Worm (Caenorhabditis elegans): ENCODE measurements around the gene W05H9.2.

Gene W05H9.2

DNA sequence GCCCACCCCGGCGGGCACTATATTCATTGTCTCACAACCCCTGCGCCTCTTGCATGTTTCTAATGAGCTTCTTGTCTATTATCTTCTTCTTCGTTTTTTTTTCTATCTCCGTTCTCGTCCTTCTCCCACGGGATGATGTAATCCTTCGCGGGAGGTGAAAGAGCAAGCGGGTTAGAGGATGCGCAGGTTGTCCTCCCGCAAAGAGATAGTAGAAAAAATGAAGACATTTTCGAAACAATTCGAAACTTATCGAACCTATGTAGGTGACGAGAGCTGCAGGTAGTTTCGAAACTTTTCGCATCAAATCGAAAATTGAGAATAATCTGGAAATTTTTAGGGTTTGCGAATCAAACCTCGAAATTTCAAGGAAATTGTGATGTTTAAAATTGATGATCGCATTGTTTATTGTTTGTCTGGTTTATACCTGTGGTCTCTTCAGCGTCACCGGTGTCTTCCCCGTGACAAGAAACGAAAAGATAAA lies 16.5 kb upstream of the W05H9.2 start (continued):
- TF ChIP-seq pag-3 (tag; optimal IDR thresholded peaks at IDR 0.05; ENCODE audit: borderline replicate concordance, insufficient read depth): peak; percentile 33
- peak; percentile 18 for TF ChIP-seq zip-4 (GFP tag; optimal IDR thresholded peaks at IDR 0.05)
- TF ChIP-seq ceh-82 (tag; optimal IDR thresholded peaks at IDR 0.05): peak; percentile 47 to 54 (median 49)
- TF ChIP-seq unc-130 (tag; optimal IDR thresholded peaks at IDR 0.05): peak; percentile 58
- TF ChIP-seq skn-1 (tag; optimal IDR thresholded peaks at IDR 0.05): peak; percentile 33
- TF ChIP-seq xbp-1 (tag; optimal IDR thresholded peaks at IDR 0.05): peak; percentile 54

DNA sequence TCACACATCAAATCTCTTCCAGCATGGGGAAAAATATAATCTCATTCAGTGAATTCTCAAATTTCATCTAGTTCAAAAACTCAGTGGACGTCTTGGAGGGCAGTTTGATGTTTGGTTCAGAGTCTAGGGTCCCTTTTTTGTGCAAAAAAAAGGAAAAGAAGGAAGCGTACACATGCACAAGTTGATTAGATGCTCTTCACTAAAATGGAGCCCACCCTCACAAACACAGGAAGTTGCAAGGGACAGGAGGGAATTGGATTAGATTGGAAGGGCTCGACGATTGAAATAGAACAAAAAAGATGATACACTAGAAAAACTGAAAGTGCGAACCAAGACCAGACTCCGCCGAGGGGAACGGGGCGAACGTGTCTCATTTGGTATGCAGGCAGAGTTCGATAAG lies 16.0 kb upstream of the W05H9.2 start:
- TF ChIP-seq swsn-7 (tag; optimal IDR thresholded peaks at IDR 0.05): no peak
- TF ChIP-seq irx-1 (tag; optimal IDR thresholded peaks at IDR 0.05): no peak
- TF ChIP-seq nhr-84 (tag; optimal IDR thresholded peaks at IDR 0.05): no peak
- no peak for TF ChIP-seq mab-9 (GFP tag; IDR thresholded peaks at IDR 0.05)
- peak; percentile 91 for TF ChIP-seq fkh-10 (GFP tag; optimal IDR thresholded peaks at IDR 0.05)
- no peak for TF ChIP-seq sptf-1 (tag; optimal IDR thresholded peaks at IDR 0.05)
- TF ChIP-seq lsy-2 (tag; optimal IDR thresholded peaks at IDR 0.05): no peak
- no peak for TF ChIP-seq efl-1 (optimal IDR thresholded peaks at IDR 0.05)
- TF ChIP-seq efl-1 (GFP tag; optimal IDR thresholded peaks at IDR 0.05 in 1 of 2): peak in 1 of 2 experiments; percentile 92
- peak; percentile 88 for TF ChIP-seq lin-14 (GFP tag; optimal IDR thresholded peaks at IDR 0.05)
- TF ChIP-seq nhr-77 (tag; optimal IDR thresholded peaks at IDR 0.05): no peak
- TF ChIP-seq tlp-1 (tag; optimal IDR thresholded peaks at IDR 0.05): no peak
- TF ChIP-seq ceh-82 (tag; optimal IDR thresholded peaks at IDR 0.05): no peak
- no peak for TF ChIP-seq nhr-19 (GFP tag; conservative IDR thresholded peaks at IDR 0.05)
- TF ChIP-seq ces-1 (GFP tag; optimal IDR thresholded peaks at IDR 0.05): peak; percentile 72
- no peak for TF ChIP-seq dsc-1 (tag; optimal IDR thresholded peaks at IDR 0.05)
- no peak for TF ChIP-seq zip-4 (GFP tag; optimal IDR thresholded peaks at IDR 0.05)

DNA sequence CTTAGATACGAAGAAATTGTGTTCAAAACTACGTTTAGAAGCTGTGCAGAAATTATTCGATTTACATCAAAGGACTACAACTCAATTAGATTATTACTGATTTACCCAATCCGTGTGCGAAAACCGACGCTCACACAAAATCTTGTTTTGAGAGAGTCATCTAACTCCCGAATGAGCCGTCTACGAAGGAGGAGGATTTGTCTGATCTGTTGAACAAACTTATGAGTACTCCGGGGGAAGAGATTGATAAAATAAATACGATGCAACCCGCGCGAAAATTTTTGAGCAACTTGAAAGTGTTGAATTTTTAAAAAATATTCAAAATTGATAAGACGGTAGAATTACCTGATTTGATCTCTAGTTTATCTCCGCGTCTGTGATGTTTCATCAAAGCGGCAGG lies 15.5 kb upstream of the W05H9.2 start:
- no peak for TF ChIP-seq dpl-1 (GFP tag; optimal IDR thresholded peaks at IDR 0.05)
- TF ChIP-seq dsc-1 (tag; optimal IDR thresholded peaks at IDR 0.05): peak; percentile 26
- peak; percentile 3 for TF ChIP-seq nhr-47 (tag; optimal IDR thresholded peaks at IDR 0.05)
- no peak for TF ChIP-seq swsn-7 (tag; optimal IDR thresholded peaks at IDR 0.05)
- TF ChIP-seq fkh-8 (tag; optimal IDR thresholded peaks at IDR 0.05): no peak
- no peak for TF ChIP-seq C34B4.2 (tag; optimal IDR thresholded peaks at IDR 0.05)
- no peak for TF ChIP-seq ztf-11 (tag; optimal IDR thresholded peaks at IDR 0.05)
- peak; percentile 3 for TF ChIP-seq rnt-1 (tag; optimal IDR thresholded peaks at IDR 0.05)
- peak; percentile 20 for TF ChIP-seq nhr-85 (tag)

DNA sequence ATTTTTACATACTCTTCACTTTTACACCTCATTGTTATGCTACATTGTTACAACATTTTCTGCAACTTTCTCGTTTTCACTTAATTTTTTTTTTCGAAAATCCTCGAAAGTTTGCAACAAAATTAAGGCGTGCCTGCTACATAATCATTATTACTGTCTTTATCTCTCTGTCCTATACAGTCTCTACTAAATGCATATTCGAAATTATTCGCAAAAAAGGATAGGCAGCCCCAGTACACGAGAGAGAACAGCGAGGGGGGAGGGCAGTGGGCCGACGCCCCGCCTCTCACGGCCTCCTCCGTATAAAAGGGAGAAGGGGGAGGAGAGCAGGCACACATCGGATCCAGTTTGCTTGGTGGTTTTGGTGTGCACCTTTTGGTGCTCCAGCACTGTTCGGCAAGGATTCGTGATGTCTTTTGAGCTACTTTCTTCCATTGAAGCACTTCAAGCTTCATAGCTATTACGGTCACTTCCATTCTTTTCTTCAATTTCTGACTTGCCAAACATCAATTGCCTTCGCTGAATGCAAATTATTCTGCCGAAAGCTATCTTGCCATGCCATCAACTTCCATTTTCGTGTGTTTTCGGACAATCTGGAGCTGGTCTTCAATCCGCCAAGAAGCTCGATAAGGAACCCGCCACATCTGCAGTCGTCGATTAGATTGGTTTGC lies 14.8 kb upstream of the W05H9.2 start:
- TF ChIP-seq unc-130 (tag; optimal IDR thresholded peaks at IDR 0.05) (peak; percentile 14), rnt-1 (tag; optimal IDR thresholded peaks at IDR 0.05) (peak; percentile 68), ztf-4 (tag; optimal IDR thresholded peaks at IDR 0.05) (peak; percentile 32), unc-62 (GFP tag; optimal IDR thresholded peaks at IDR 0.05) (no peak), nhr-20 (tag; optimal IDR thresholded peaks at IDR 0.05) (peak; percentile 33), ceh-63 (GFP tag; optimal IDR thresholded peaks at IDR 0.05) (no peak), irx-1 (tag; optimal IDR thresholded peaks at IDR 0.05) (peak; percentile 65), jun-1 (tag; optimal IDR thresholded peaks at IDR 0.05) (peak; percentile 24), fos-1 (tag; optimal IDR thresholded peaks at IDR 0.05) (peak; percentile 22), swsn-7 (tag; optimal IDR thresholded peaks at IDR 0.05) (peak; percentile 49), unc-86 (tag; optimal IDR thresholded peaks at IDR 0.05) (peak; percentile 38), pag-3 (tag; optimal IDR thresholded peaks at IDR 0.05; ENCODE audit: borderline replicate concordance, insufficient read depth) (no peak), nhr-19 (GFP tag; conservative IDR thresholded peaks at IDR 0.05) (peak; percentile 62), fkh-10 (GFP tag; optimal IDR thresholded peaks at IDR 0.05) (no peak), unc-98 (GFP tag; IDR thresholded peaks at IDR 0.05) (no peak), ceh-88 (GFP tag; IDR thresholded peaks at IDR 0.05) (peak; percentile 64), aly-2 (tag; optimal IDR thresholded peaks at IDR 0.05) (peak; percentile 26), lsy-2 (tag; optimal IDR thresholded peaks at IDR 0.05) (peak in 1 of 2 experiments; percentile 27), snu-23 (GFP tag; optimal IDR thresholded peaks at IDR 0.05) (peak; percentile 73), nhr-85 (tag) (peak; percentile 88), nhr-47 (tag; optimal IDR thresholded peaks at IDR 0.05) (peak; percentile 78), isw-1 (GFP tag; IDR thresholded peaks at IDR 0.05) (no peak), mab-9 (GFP tag; IDR thresholded peaks at IDR 0.05) (peak; percentile 29; the same call in 1 of the 2 replicates), nhr-71 (tag; optimal IDR thresholded peaks at IDR 0.05) (peak; percentile 76), efl-1 (optimal IDR thresholded peaks at IDR 0.05) (peak; percentile 21 to 23), efl-1 (GFP tag; optimal IDR thresholded peaks at IDR 0.05 in 1 of 2) (no peak), sptf-1 (tag; optimal IDR thresholded peaks at IDR 0.05) (no peak), lin-35 (GFP tag; optimal IDR thresholded peaks at IDR 0.05) (peak; percentile 12 to 61), dsc-1 (tag; optimal IDR thresholded peaks at IDR 0.05) (peak; percentile 66), grh-1 (GFP tag; IDR thresholded peaks at IDR 0.05) (0 out of 2 replicates have a peak, but pooled peaks have one; percentile 40)

Measured in whole organism, L1 larva.